Fruit fly (Drosophila melanogaster): ENCODE data around the gene RpL34a.

Gene RpL34a

DNA sequence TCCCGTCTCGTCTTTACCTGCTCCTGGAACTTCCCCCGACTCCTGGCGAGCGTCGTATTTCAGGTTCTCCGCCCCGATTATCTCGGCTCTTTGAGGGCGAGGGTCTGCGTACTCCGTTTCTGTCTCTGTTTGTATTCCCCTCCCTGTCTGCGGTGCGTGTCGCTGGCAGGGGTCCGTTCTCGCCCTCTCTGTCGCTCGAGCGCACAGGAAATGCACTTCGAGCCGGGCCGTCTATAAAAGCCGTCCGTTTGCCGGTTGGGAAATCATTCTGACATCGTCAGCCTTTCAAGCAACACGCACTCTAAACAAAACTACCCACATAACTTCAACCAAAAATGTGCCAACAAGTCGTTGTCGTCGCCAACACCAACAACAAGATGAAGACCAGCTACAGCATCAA is 48.4 kb downstream of the RpL34a start:
- peak; percentile 18 for TF ChIP-seq nom (GFP tag; optimal IDR thresholded peaks at IDR 0.05)
- TF ChIP-seq gcm (GFP tag; optimal IDR thresholded peaks at IDR 0.05): peak; percentile 22
- TF ChIP-seq esg (GFP tag; conservative IDR thresholded peaks at IDR 0.05): no peak
- peak; percentile 50 for TF ChIP-seq NC2α (GFP tag; optimal IDR thresholded peaks at IDR 0.05)
- TF ChIP-seq CG17829 (tag; optimal IDR thresholded peaks at IDR 0.05): peak; percentile 18
- peak; percentile 43 for TF ChIP-seq Six4 (GFP tag; optimal IDR thresholded peaks at IDR 0.05)
- TF ChIP-seq onecut (GFP tag; IDR thresholded peaks at IDR 0.05): no peak
- TF ChIP-seq Mrtf (GFP tag; IDR thresholded peaks at IDR 0.05): no peak
- 0 out of 3 replicates have a peak, but pooled peaks have one; percentile 33 for TF ChIP-seq ken (GFP tag; IDR thresholded peaks at IDR 0.05)
- peak; percentile 42 for TF ChIP-seq gsb-n (tag; optimal IDR thresholded peaks at IDR 0.05)
- TF ChIP-seq BEAF-32 (GFP tag; optimal IDR thresholded peaks at IDR 0.05): no peak
- peak; percentile 34 for TF ChIP-seq CG8944 (GFP tag; optimal IDR thresholded peaks at IDR 0.05)
- TF ChIP-seq CG8290 (GFP tag; optimal IDR thresholded peaks at IDR 0.05): peak; percentile 4
- TF ChIP-seq CG8290 (tag; optimal IDR thresholded peaks at IDR 0.05): no peak
- peak; percentile 14 for TF ChIP-seq odd (GFP tag; optimal IDR thresholded peaks at IDR 0.05)
- peak; percentile 80 for TF ChIP-seq pros (GFP tag; optimal IDR thresholded peaks at IDR 0.05)
- peak; percentile 91 for TF ChIP-seq kni (GFP tag; optimal IDR thresholded peaks at IDR 0.05)
- TF ChIP-seq CG8359 (GFP tag; optimal IDR thresholded peaks at IDR 0.05; ENCODE audit: borderline replicate concordance): no peak
- TF ChIP-seq CG15479 (GFP tag; optimal IDR thresholded peaks at IDR 0.05): peak; percentile 92
- TF ChIP-seq CG2712 (tag; optimal IDR thresholded peaks at IDR 0.05): peak; percentile 5
- peak; percentile 37 for TF ChIP-seq cad (GFP tag; optimal IDR thresholded peaks at IDR 0.05)
- no peak for TF ChIP-seq Chrac-16 (GFP tag; optimal IDR thresholded peaks at IDR 0.05)
- TF ChIP-seq CG6813 (GFP tag; optimal IDR thresholded peaks at IDR 0.05): peak; percentile 10
- peak; percentile 17 for TF ChIP-seq dmrt11E (tag; optimal IDR thresholded peaks at IDR 0.05)
- no peak for TF ChIP-seq prd (optimal IDR thresholded peaks at IDR 0.05)
- TF ChIP-seq prd (GFP tag; IDR thresholded peaks at IDR 0.05): no peak; the same call in 2 of the 3 replicates
- TF ChIP-seq NC2β (GFP tag; optimal IDR thresholded peaks at IDR 0.05): peak; percentile 28
- TF ChIP-seq crol (GFP tag; IDR thresholded peaks at IDR 0.05): peak; percentile 72
- TF ChIP-seq insv (GFP tag; optimal IDR thresholded peaks at IDR 0.05): peak in 1 of 2 experiments; percentile 74
- TF ChIP-seq CG33557 (GFP tag; optimal IDR thresholded peaks at IDR 0.05): peak; percentile 24
- peak; percentile 15 for TF ChIP-seq CG7745 (tag; optimal IDR thresholded peaks at IDR 0.05)
- TF ChIP-seq Jarid2 (GFP tag; optimal IDR thresholded peaks at IDR 0.05): peak; percentile 67
- peak; percentile 27; the same call in 1 of the 2 replicates for TF ChIP-seq chm (GFP tag; IDR thresholded peaks at IDR 0.05)
- TF ChIP-seq bbx (GFP tag; IDR thresholded peaks at IDR 0.05; ENCODE audit: partially characterized antibody): peak; percentile 9; the same call in 1 of the 2 replicates
- peak; percentile 74 for TF ChIP-seq Tbp (GFP tag; optimal IDR thresholded peaks at IDR 0.05)
- peak; percentile 74 for TF ChIP-seq CG4360 (GFP tag; IDR thresholded peaks at IDR 0.05)
- TF ChIP-seq NfI (GFP tag; optimal IDR thresholded peaks at IDR 0.05): no peak
- TF ChIP-seq fd102C (GFP tag; optimal IDR thresholded peaks at IDR 0.05): peak; percentile 59
- TF ChIP-seq CG1832 (GFP tag; optimal IDR thresholded peaks at IDR 0.05): peak; percentile 88
- peak; percentile 37 for TF ChIP-seq zen (tag; optimal IDR thresholded peaks at IDR 0.05)
- peak; percentile 17 for TF ChIP-seq jumu (GFP tag; optimal IDR thresholded peaks at IDR 0.05)
- TF ChIP-seq CG15601 (tag; optimal IDR thresholded peaks at IDR 0.05): no peak
- TF ChIP-seq Nf-YB (GFP tag; optimal IDR thresholded peaks at IDR 0.05): peak; percentile 28
- TF ChIP-seq CG5180 (GFP tag; optimal IDR thresholded peaks at IDR 0.05): peak; percentile 43
- peak; percentile 57; the same call in 1 of the 3 replicates for TF ChIP-seq z (GFP tag; IDR thresholded peaks at IDR 0.05)
- TF ChIP-seq HLHmδ (GFP tag; optimal IDR thresholded peaks at IDR 0.05): peak; percentile 99
- TF ChIP-seq Med (GFP tag): peak; percentile 62
- TF ChIP-seq ac (GFP tag; optimal IDR thresholded peaks at IDR 0.05): no peak
- no peak for TF ChIP-seq pfk (GFP tag; optimal IDR thresholded peaks at IDR 0.05)
- TF ChIP-seq chn (GFP tag; optimal IDR thresholded peaks at IDR 0.05): peak; percentile 49
